Worm (Caenorhabditis elegans): ENCODE data around the gene srz-56.

srz-56 gene

ce11 chrIII:2240471-2240870 is at the start of gene srz-56:
Gene srz-56, plus strand, starts transcription at chrIII:2240771.
- TF ChIP-seq snpc-4 (tag; optimal IDR thresholded peaks at IDR 0.05) (no peak), nhr-12 (tag; optimal IDR thresholded peaks at IDR 0.05) (no peak), ceh-43 (GFP tag; optimal IDR thresholded peaks at IDR 0.05) (no peak), ceh-83 (GFP tag; optimal IDR thresholded peaks at IDR 0.05) (no peak), bed-3 (GFP tag; optimal IDR thresholded peaks at IDR 0.05) (no peak), lin-32 (GFP tag; optimal IDR thresholded peaks at IDR 0.05) (no peak), mab-5 (tag; optimal IDR thresholded peaks at IDR 0.05) (no peak), mls-2 (tag; optimal IDR thresholded peaks at IDR 0.05) (no peak), M03D4.4 (tag; optimal IDR thresholded peaks at IDR 0.05) (no peak), ztf-11 (tag; optimal IDR thresholded peaks at IDR 0.05) (no peak), lin-13 (tag; optimal IDR thresholded peaks at IDR 0.05) (no peak), nhr-2 (tag; optimal IDR thresholded peaks at IDR 0.05) (no peak), elt-3 (tag; optimal IDR thresholded peaks at IDR 0.05) (no peak), flh-1 (GFP tag; optimal IDR thresholded peaks at IDR 0.05) (no peak), ces-1 (GFP tag; optimal IDR thresholded peaks at IDR 0.05) (no peak), lsy-2 (tag; optimal IDR thresholded peaks at IDR 0.05) (no peak), zip-8 (tag; optimal IDR thresholded peaks at IDR 0.05) (no peak), unc-120 (tag; optimal IDR thresholded peaks at IDR 0.05; ENCODE audit: poor library complexity, severe bottlenecking) (no peak)

ce11 chrIII:2197706-2198105 is 42.9 kb upstream of the srz-56 start, which contains the start of gene C39B5.6:
Gene C39B5.6, plus strand, starts transcription at chrIII:2198006.
- no peak for TF ChIP-seq lsy-2 (tag; optimal IDR thresholded peaks at IDR 0.05)
- no peak for TF ChIP-seq zip-8 (tag; optimal IDR thresholded peaks at IDR 0.05)
- TF ChIP-seq flh-1 (GFP tag; optimal IDR thresholded peaks at IDR 0.05): no peak
- no peak for TF ChIP-seq drap-1 (GFP tag; optimal IDR thresholded peaks at IDR 0.05)
- TF ChIP-seq hlh-1 (tag; optimal IDR thresholded peaks at IDR 0.05): no peak
- TF ChIP-seq unc-62 (GFP tag; optimal IDR thresholded peaks at IDR 0.05): no peak
- TF ChIP-seq ceh-43 (GFP tag; optimal IDR thresholded peaks at IDR 0.05): no peak
- no peak for TF ChIP-seq ceh-83 (GFP tag; optimal IDR thresholded peaks at IDR 0.05)

ce11 chrIII:2205155-2205554 is 35.4 kb upstream of the srz-56 start:
- TF ChIP-seq bed-3 (GFP tag; optimal IDR thresholded peaks at IDR 0.05): no peak
- TF ChIP-seq elt-3 (tag; optimal IDR thresholded peaks at IDR 0.05): no peak
- no peak for TF ChIP-seq elt-1 (tag; optimal IDR thresholded peaks at IDR 0.05; ENCODE audit: borderline replicate concordance, insufficient read depth)
- TF ChIP-seq sptf-1 (tag; optimal IDR thresholded peaks at IDR 0.05): no peak
- TF ChIP-seq lin-32 (GFP tag; optimal IDR thresholded peaks at IDR 0.05): no peak
- no peak for TF ChIP-seq nhr-76 (tag; optimal IDR thresholded peaks at IDR 0.05)
- TF ChIP-seq cnd-1 (tag; optimal IDR thresholded peaks at IDR 0.05): no peak
- TF ChIP-seq nhr-2 (tag; optimal IDR thresholded peaks at IDR 0.05): no peak
- no peak for TF ChIP-seq mep-1 (tag; optimal IDR thresholded peaks at IDR 0.05)

ce11 chrIII:2207864-2208263 is 32.7 kb upstream of the srz-56 start, which contains the start of gene C39B5.5:
Gene C39B5.5, plus strand, starts transcription at chrIII:2208164.
- TF ChIP-seq nhr-2 (tag; optimal IDR thresholded peaks at IDR 0.05) (no peak), ztf-11 (tag; optimal IDR thresholded peaks at IDR 0.05) (no peak), elt-3 (tag; optimal IDR thresholded peaks at IDR 0.05) (no peak), nhr-76 (tag; optimal IDR thresholded peaks at IDR 0.05) (no peak), drap-1 (GFP tag; optimal IDR thresholded peaks at IDR 0.05) (no peak), nhr-12 (tag; optimal IDR thresholded peaks at IDR 0.05) (no peak), mab-5 (tag; optimal IDR thresholded peaks at IDR 0.05) (no peak), nhr-28 (tag; optimal IDR thresholded peaks at IDR 0.05) (no peak), ham-2 (GFP tag; optimal IDR thresholded peaks at IDR 0.05) (no peak), unc-62 (GFP tag; optimal IDR thresholded peaks at IDR 0.05) (no peak), M03D4.4 (tag; optimal IDR thresholded peaks at IDR 0.05) (no peak), mep-1 (tag; optimal IDR thresholded peaks at IDR 0.05) (no peak), elt-1 (tag; optimal IDR thresholded peaks at IDR 0.05; ENCODE audit: borderline replicate concordance, insufficient read depth) (no peak), unc-120 (tag; optimal IDR thresholded peaks at IDR 0.05; ENCODE audit: poor library complexity, severe bottlenecking) (no peak)

ce11 chrIII:2210601-2211000 is 30.0 kb upstream of the srz-56 start:
- TF ChIP-seq bed-3 (GFP tag; optimal IDR thresholded peaks at IDR 0.05): no peak
- TF ChIP-seq nhr-76 (tag; optimal IDR thresholded peaks at IDR 0.05): no peak
- no peak for TF ChIP-seq lin-13 (tag; optimal IDR thresholded peaks at IDR 0.05)
- TF ChIP-seq unc-120 (tag; optimal IDR thresholded peaks at IDR 0.05; ENCODE audit: poor library complexity, severe bottlenecking): no peak
- TF ChIP-seq nhr-237 (tag; optimal IDR thresholded peaks at IDR 0.05): no peak
- no peak for TF ChIP-seq ztf-11 (tag; optimal IDR thresholded peaks at IDR 0.05)
- TF ChIP-seq tbx-8 (GFP tag; optimal IDR thresholded peaks at IDR 0.05): no peak
- TF ChIP-seq sem-2 (GFP tag; optimal IDR thresholded peaks at IDR 0.05): no peak
- TF ChIP-seq ceh-39 (tag; optimal IDR thresholded peaks at IDR 0.05): no peak
- TF ChIP-seq mab-5 (tag; optimal IDR thresholded peaks at IDR 0.05): no peak
- no peak for TF ChIP-seq elt-3 (tag; optimal IDR thresholded peaks at IDR 0.05)
- TF ChIP-seq ham-2 (GFP tag; optimal IDR thresholded peaks at IDR 0.05): no peak
- TF ChIP-seq mep-1 (tag; optimal IDR thresholded peaks at IDR 0.05): no peak
